Worm (Caenorhabditis elegans) whole organism, early embryonic: Measurements from ENCODE around the gene C28H8.5.

Experiments used
- B0310.2 ChIP-seq: sonication (generic microtip); optimal IDR thresholded peaks from 2 replicates; lab custom pipeline; 2016; ENCODE audit warnings: mild to moderate bottlenecking, missing genetic modification characterization, missing compliant biosample characterization
- F13C5.2 ChIP-seq: sonication (generic microtip); optimal IDR thresholded peaks from 2 replicates; lab custom pipeline; 2017; ENCODE audit warnings: mild to moderate bottlenecking, missing genetic modification characterization, inconsistent platforms, missing compliant biosample characterization
- aly-1 ChIP-seq: sonication (generic microtip); optimal IDR thresholded peaks from 2 replicates; lab custom pipeline; 2016; ENCODE audit warnings: missing genetic modification characterization, missing compliant biosample characterization
- ama-1 ChIP-seq: fragments of 150-350 bp; optimal IDR thresholded peaks from 2 replicates; lab custom pipeline; 2014
- ceh-13 ChIP-seq: fragments of 200-800 bp; sonication (Bioruptor generic); optimal IDR thresholded peaks from 2 replicates; lab custom pipeline; 2018; ENCODE audit warnings: mild to moderate bottlenecking, missing genetic modification characterization, missing compliant biosample characterization
- ceh-36 ChIP-seq: sonication (generic microtip); optimal IDR thresholded peaks from 2 replicates; lab custom pipeline; 2016; ENCODE audit warnings: missing genetic modification characterization, inconsistent platforms, missing compliant biosample characterization
- ets-7 ChIP-seq: sonication (generic microtip); optimal IDR thresholded peaks from 2 replicates; lab custom pipeline; 2016; ENCODE audit warnings: missing genotype, missing genetic modification characterization, missing compliant biosample characterization
- flt-1 ChIP-seq: fragments of 200-800 bp; sonication (Bioruptor generic); IDR thresholded peaks from 2 replicates; pipeline ENCODE4 v1.3.6; 2022; ENCODE audit warnings: missing genetic modification characterization, missing compliant biosample characterization
- hmbx-1 ChIP-seq: sonication (generic microtip); optimal IDR thresholded peaks from 2 replicates; lab custom pipeline; 2016; ENCODE audit warnings: mild to moderate bottlenecking, missing genetic modification characterization, missing compliant biosample characterization
- hmg-4 ChIP-seq: fragments of 200-800 bp; sonication (Bioruptor generic); optimal IDR thresholded peaks from 2 replicates; lab custom pipeline; 2018; ENCODE audit warnings: mild to moderate bottlenecking, missing genetic modification characterization, missing compliant biosample characterization
- hnd-1 ChIP-seq: sonication (generic microtip); optimal IDR thresholded peaks from 2 replicates; lab custom pipeline; 2016; ENCODE audit warnings: missing genetic modification characterization, missing compliant biosample characterization
- pes-1 ChIP-seq: fragments of 200-800 bp; sonication (Bioruptor generic); IDR thresholded peaks from 2 replicates; pipeline ENCODE4 v1.3.6; 2022; ENCODE audit warnings: missing genetic modification reagents, missing genetic modification characterization, missing compliant biosample characterization
- scrt-1 ChIP-seq: fragments of 200-800 bp; sonication (Bioruptor generic); IDR thresholded peaks from 2 replicates; pipeline ENCODE4 v1.3.6; 2022; ENCODE audit warnings: missing genetic modification characterization, missing compliant biosample characterization
- sea-1 ChIP-seq: fragments of 200-800 bp; sonication (Bioruptor generic); conservative IDR thresholded peaks from 2 replicates; pipeline ENCODE4 v1.3.6; 2022; ENCODE audit warnings: missing genetic modification characterization, missing compliant biosample characterization
- tbx-11 ChIP-seq: fragments of 200-800 bp; sonication (Bioruptor generic); IDR thresholded peaks from 2 replicates; pipeline ENCODE4 v1.3.6; 2022; ENCODE audit warnings: missing genetic modification characterization, missing compliant biosample characterization
- tbx-37 ChIP-seq: fragments of 200-800 bp; sonication (Bioruptor generic); conservative IDR thresholded peaks from 2 replicates; pipeline ENCODE4 v1.3.6; 2022; ENCODE audit warnings: missing genetic modification reagents, missing genetic modification characterization, missing compliant biosample characterization
- tra-4 ChIP-seq: sonication (generic microtip); optimal IDR thresholded peaks from 2 replicates; lab custom pipeline; 2017; ENCODE audit warnings: missing genetic modification characterization, missing compliant biosample characterization

Gene C28H8.5

ce11 chrIII:5884459-5884858 lies 352 bp downstream of the C28H8.5 start:
- TF ChIP-seq ama-1 (no peak), tra-4 (tag; lab: Kevin White, UChicago) (no peak), B0310.2 (tag; lab: Kevin White, UChicago) (no peak)

DNA sequence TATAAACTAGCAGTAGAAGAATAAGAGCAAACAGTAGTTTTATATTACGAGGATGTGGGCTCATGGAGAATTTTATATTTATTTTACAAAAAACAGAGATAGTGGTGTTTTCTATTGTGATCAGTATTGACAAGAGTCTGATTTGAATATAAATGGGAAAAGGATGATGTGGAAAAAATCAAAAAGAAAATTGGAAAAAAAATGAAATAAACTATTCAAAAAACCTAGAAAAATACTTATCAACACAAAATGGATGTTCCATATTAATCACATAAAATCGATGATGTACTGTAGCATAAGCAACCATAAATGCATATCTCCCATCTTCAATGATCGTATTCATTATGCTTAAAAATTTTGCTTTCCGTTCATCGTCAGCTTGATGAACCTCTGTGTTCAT lies 2.8 kb downstream of the C28H8.5 start, which contains the start of gene C28H8.7:
Gene C28H8.7 (minus strand): TSS at position 101 of the 400 bp plus-strand sequence.
- TF ChIP-seq hmbx-1 (tag; lab: Kevin White, UChicago) = no peak
- no peak for TF ChIP-seq tra-4 (tag; lab: Kevin White, UChicago)
- no peak for TF ChIP-seq pes-1 (GFP tag; lab: Robert Waterston, UW)
- no peak for TF ChIP-seq tbx-11 (GFP tag; lab: Robert Waterston, UW)
- no peak for TF ChIP-seq scrt-1 (GFP tag; lab: Robert Waterston, UW)
- TF ChIP-seq hnd-1 (tag; lab: Kevin White, UChicago) = no peak
- TF ChIP-seq tbx-37 (GFP tag; lab: Robert Waterston, UW) = no peak
- TF ChIP-seq ama-1 = no peak
- TF ChIP-seq hmg-4 = no peak
- TF ChIP-seq ceh-13 (GFP tag; lab: Kevin White, UChicago) = no peak
- TF ChIP-seq ceh-36 (tag; lab: Kevin White, UChicago) = no peak
- no peak for TF ChIP-seq aly-1 (tag; lab: Kevin White, UChicago)
- no peak for TF ChIP-seq B0310.2 (tag; lab: Kevin White, UChicago)
- TF ChIP-seq sea-1 = no peak
- TF ChIP-seq flt-1 = no peak
- TF ChIP-seq F13C5.2 (tag; lab: Kevin White, UChicago) = no peak
- no peak for TF ChIP-seq ets-7

DNA sequence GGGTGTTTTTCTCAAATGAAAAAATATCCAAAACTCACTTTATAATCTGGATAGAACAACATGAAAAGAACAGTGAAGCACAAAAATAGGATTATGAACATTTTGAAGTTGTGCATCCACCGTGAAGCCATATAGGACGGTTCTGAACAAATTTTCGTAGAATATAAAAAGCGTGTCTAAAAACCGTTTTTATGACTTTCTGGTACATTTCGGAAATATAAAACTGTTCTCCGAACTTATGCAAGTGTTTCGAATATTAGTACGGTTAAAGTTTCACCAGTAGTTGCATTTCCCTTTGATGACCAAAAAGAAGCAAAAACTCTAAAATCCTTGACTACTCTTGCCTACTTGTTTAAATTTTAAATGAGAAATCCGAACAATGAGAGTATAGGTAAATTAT lies 4.6 kb downstream of the C28H8.5 start, which contains the start of gene C28H8.8:
Gene C28H8.8 (minus strand): TSS at position 101 of the 400 bp plus-strand sequence.
- TF ChIP-seq ets-7 (no peak), tra-4 (tag; lab: Kevin White, UChicago) (no peak), hmbx-1 (tag; lab: Kevin White, UChicago) (no peak), scrt-1 (GFP tag; lab: Robert Waterston, UW) (no peak), B0310.2 (tag; lab: Kevin White, UChicago) (no peak), hnd-1 (tag; lab: Kevin White, UChicago) (no peak)

- TF ChIP-seq hnd-1 (tag; lab: Kevin White, UChicago) (no peak), aly-1 (tag; lab: Kevin White, UChicago) (no peak), hmbx-1 (tag; lab: Kevin White, UChicago) (no peak), F13C5.2 (tag; lab: Kevin White, UChicago) (no peak), tbx-37 (GFP tag; lab: Robert Waterston, UW) (no peak), pes-1 (GFP tag; lab: Robert Waterston, UW) (no peak), scrt-1 (GFP tag; lab: Robert Waterston, UW) (no peak)
These were observed 8.8 kb downstream of the C28H8.5 start for ce11 chrIII:5892909-5893308.

- no peak for TF ChIP-seq pes-1 (GFP tag; lab: Robert Waterston, UW)
- no peak for TF ChIP-seq ceh-13 (GFP tag; lab: Kevin White, UChicago)
- TF ChIP-seq scrt-1 (GFP tag; lab: Robert Waterston, UW) = no peak
- no peak for TF ChIP-seq tbx-11 (GFP tag; lab: Robert Waterston, UW)
- no peak for TF ChIP-seq tra-4 (tag; lab: Kevin White, UChicago)
- no peak for TF ChIP-seq aly-1 (tag; lab: Kevin White, UChicago)
- no peak for TF ChIP-seq F13C5.2 (tag; lab: Kevin White, UChicago)
- TF ChIP-seq B0310.2 (tag; lab: Kevin White, UChicago) = no peak
- TF ChIP-seq ceh-36 (tag; lab: Kevin White, UChicago) = no peak
- TF ChIP-seq tbx-37 (GFP tag; lab: Robert Waterston, UW) = no peak
- no peak for TF ChIP-seq hmg-4
- no peak for TF ChIP-seq flt-1
- no peak for TF ChIP-seq hnd-1 (tag; lab: Kevin White, UChicago)
These were observed 11.8 kb downstream of the C28H8.5 start, which contains the start of gene pxl-1 for ce11 chrIII:5895913-5896312. Gene pxl-1 (minus strand): TSS chrIII:5896013.

ce11 chrIII:5897468-5897867 lies 13.4 kb downstream of the C28H8.5 start:
- TF ChIP-seq scrt-1 (GFP tag; lab: Robert Waterston, UW) = no peak
- no peak for TF ChIP-seq aly-1 (tag; lab: Kevin White, UChicago)
- TF ChIP-seq pes-1 (GFP tag; lab: Robert Waterston, UW) = no peak
- no peak for TF ChIP-seq ets-7
- TF ChIP-seq ceh-13 (GFP tag; lab: Kevin White, UChicago) = no peak
- no peak for TF ChIP-seq F13C5.2 (tag; lab: Kevin White, UChicago)
- TF ChIP-seq ceh-36 (tag; lab: Kevin White, UChicago) = no peak
- no peak for TF ChIP-seq hmg-4
- TF ChIP-seq tra-4 (tag; lab: Kevin White, UChicago) = no peak
- TF ChIP-seq B0310.2 (tag; lab: Kevin White, UChicago) = no peak
- no peak for TF ChIP-seq tbx-11 (GFP tag; lab: Robert Waterston, UW)
- no peak for TF ChIP-seq hmbx-1 (tag; lab: Kevin White, UChicago)
- no peak for TF ChIP-seq tbx-37 (GFP tag; lab: Robert Waterston, UW)
- no peak for TF ChIP-seq ama-1
- no peak for TF ChIP-seq sea-1
- no peak for TF ChIP-seq hnd-1 (tag; lab: Kevin White, UChicago)

ce11 chrIII:5898631-5899030 lies 14.5 kb downstream of the C28H8.5 start:
- TF ChIP-seq hmbx-1 (tag; lab: Kevin White, UChicago) (no peak), hnd-1 (tag; lab: Kevin White, UChicago) (no peak), ets-7 (no peak), F13C5.2 (tag; lab: Kevin White, UChicago) (no peak), pes-1 (GFP tag; lab: Robert Waterston, UW) (no peak), ceh-36 (tag; lab: Kevin White, UChicago) (no peak)

DNA sequence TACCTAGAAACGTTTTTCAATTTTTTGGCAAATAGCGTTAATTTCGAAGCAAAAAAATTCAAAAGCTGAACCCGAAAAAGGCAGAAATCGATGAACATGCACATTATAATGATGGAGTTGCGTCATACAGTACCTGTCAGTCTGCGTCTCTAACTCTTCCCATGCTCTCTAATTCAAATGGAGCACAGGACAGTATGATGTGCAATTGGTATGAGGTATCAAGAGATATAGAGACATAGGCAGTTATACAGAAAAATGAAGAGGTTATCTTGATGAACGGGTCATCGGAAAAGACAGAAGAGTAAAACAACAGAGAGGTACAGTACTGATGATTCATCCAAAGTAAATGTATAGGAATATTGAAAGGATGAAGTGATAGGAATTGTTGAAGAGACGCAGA lies 16.6 kb downstream of the C28H8.5 start:
- TF ChIP-seq aly-1 (tag; lab: Kevin White, UChicago) (no peak), tra-4 (tag; lab: Kevin White, UChicago) (no peak), hmbx-1 (tag; lab: Kevin White, UChicago) (no peak), F13C5.2 (tag; lab: Kevin White, UChicago) (no peak), hnd-1 (tag; lab: Kevin White, UChicago) (no peak), B0310.2 (tag; lab: Kevin White, UChicago) (no peak), scrt-1 (GFP tag; lab: Robert Waterston, UW) (no peak), tbx-37 (GFP tag; lab: Robert Waterston, UW) (no peak), tbx-11 (GFP tag; lab: Robert Waterston, UW) (no peak), ceh-13 (GFP tag; lab: Kevin White, UChicago) (no peak), hmg-4 (no peak), pes-1 (GFP tag; lab: Robert Waterston, UW) (no peak), ets-7 (no peak), flt-1 (no peak; the same call in 1 of the 2 replicates), sea-1 (no peak), ceh-36 (tag; lab: Kevin White, UChicago) (no peak), ama-1 (no peak)
